Worm (Caenorhabditis elegans): Measurements from ENCODE around the gene F15A4.5.

DNA sequence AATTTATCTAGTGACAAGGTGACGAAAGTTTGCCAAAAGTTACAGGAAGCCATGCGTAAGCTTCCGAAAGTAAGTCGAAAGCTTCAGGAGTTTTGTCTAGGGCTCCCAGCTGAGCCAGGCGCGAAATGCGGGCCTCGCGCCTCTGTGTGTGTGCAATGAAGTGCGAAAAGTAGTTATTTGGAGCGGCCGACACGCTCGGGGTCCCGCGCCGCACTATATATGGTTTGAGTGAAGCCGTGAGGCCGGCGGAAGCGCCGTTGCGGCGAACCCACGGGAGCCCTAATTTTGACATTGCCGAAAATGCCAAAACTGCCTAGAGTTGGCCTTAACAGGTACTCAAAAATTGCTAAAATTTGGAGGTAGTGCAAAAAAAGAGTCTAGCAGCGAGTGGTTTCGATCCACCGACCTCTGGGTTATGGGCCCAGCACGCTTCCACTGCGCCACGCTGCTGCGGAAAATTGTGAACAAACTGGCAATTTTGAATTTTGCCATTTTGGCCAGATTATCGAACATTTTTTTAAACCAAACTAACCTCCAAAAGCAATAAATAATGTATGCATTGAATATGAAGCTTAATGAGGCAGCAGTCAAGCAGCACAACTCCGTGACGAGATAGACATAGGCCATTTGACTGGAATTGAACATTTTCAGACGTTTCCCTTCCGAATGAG is 35.7 kb downstream of the F15A4.5 start:
- TF ChIP-seq unc-62 (GFP tag; optimal IDR thresholded peaks at IDR 0.05) (no peak), mep-1 (tag; optimal IDR thresholded peaks at IDR 0.05) (no peak), unc-39 (tag; optimal IDR thresholded peaks at IDR 0.05) (no peak), snpc-4 (tag; optimal IDR thresholded peaks at IDR 0.05) (no peak), M03D4.4 (tag; optimal IDR thresholded peaks at IDR 0.05) (no peak), elt-3 (tag; optimal IDR thresholded peaks at IDR 0.05) (no peak), ztf-11 (tag; optimal IDR thresholded peaks at IDR 0.05) (no peak), nhr-76 (tag; optimal IDR thresholded peaks at IDR 0.05) (no peak), mab-5 (tag; optimal IDR thresholded peaks at IDR 0.05) (no peak)
